Worm (Caenorhabditis elegans): Measurements from ENCODE around the gene dct-16.

ce11 chrV:20517005-20517404 lies 18.1 kb upstream of the dct-16 start:
- TF ChIP-seq pha-4 (tag; optimal IDR thresholded peaks at IDR 0.05) (no peak), ceh-30 (tag; optimal IDR thresholded peaks at IDR 0.05) (no peak), unc-3 (GFP tag; conservative IDR thresholded peaks at IDR 0.05) (no peak), unc-3 (tag; optimal IDR thresholded peaks at IDR 0.05) (no peak), nfya-1 (tag; optimal IDR thresholded peaks at IDR 0.05) (no peak), fax-1 (tag; optimal IDR thresholded peaks at IDR 0.05) (no peak), ztf-16 (tag; optimal IDR thresholded peaks at IDR 0.05) (no peak), C08G9.2 (tag; optimal IDR thresholded peaks at IDR 0.05) (no peak), ceh-34 (tag; optimal IDR thresholded peaks at IDR 0.05) (no peak), rnt-1 (tag; optimal IDR thresholded peaks at IDR 0.05) (no peak), ama-1 (optimal IDR thresholded peaks at IDR 0.05) (no peak)

Data from whole organism, late embryonic.